Fruit fly (Drosophila melanogaster): ENCODE results near the gene CG5515.

CG5515 gene

dm6 chr3R:24141013-24141592, 47.6 kb downstream of the CG5515 start, which contains the start of gene Kal1 (continued):
- TF ChIP-seq acj6 (GFP tag; optimal IDR thresholded peaks at IDR 0.05) = peak; percentile 98
- TF ChIP-seq CG8632 (GFP tag; optimal IDR thresholded peaks at IDR 0.05) = peak; percentile 98
- peak; percentile 97 for TF ChIP-seq OdsH (GFP tag; optimal IDR thresholded peaks at IDR 0.05)
- TF ChIP-seq Ets21C (GFP tag; optimal IDR thresholded peaks at IDR 0.05) = peak; percentile 76
- peak; percentile 98 for TF ChIP-seq fd59A (GFP tag; optimal IDR thresholded peaks at IDR 0.05)
- peak; percentile 84 for TF ChIP-seq CG31627 (GFP tag; optimal IDR thresholded peaks at IDR 0.05)
- TF ChIP-seq CG11902 (GFP tag; optimal IDR thresholded peaks at IDR 0.05) = peak; percentile 92
- peak; percentile 93 for TF ChIP-seq topi (GFP tag; optimal IDR thresholded peaks at IDR 0.05)
- peak; percentile 97 for TF ChIP-seq Eip93F (GFP tag; optimal IDR thresholded peaks at IDR 0.05)
- TF ChIP-seq Hr38 (GFP tag; optimal IDR thresholded peaks at IDR 0.05) = no peak
- TF ChIP-seq Blimp-1 (GFP tag; optimal IDR thresholded peaks at IDR 0.05) = peak; percentile 94
- peak; percentile 99 for TF ChIP-seq Ets96B (tag; optimal IDR thresholded peaks at IDR 0.05)
- peak; percentile 92 for TF ChIP-seq Hr4 (GFP tag; optimal IDR thresholded peaks at IDR 0.05)
- TF ChIP-seq ss (GFP tag; optimal IDR thresholded peaks at IDR 0.05) = peak; percentile 99
- peak; percentile 96 for TF ChIP-seq CG11762 (GFP tag; optimal IDR thresholded peaks at IDR 0.05; ENCODE audit: insufficient read depth)
- TF ChIP-seq esn (GFP tag; optimal IDR thresholded peaks at IDR 0.05) = peak; percentile 98
- peak; percentile 93 for TF ChIP-seq Smox (GFP tag; optimal IDR thresholded peaks at IDR 0.05)
- TF ChIP-seq Eip75B (GFP tag; optimal IDR thresholded peaks at IDR 0.05) = peak; percentile 95
- peak; percentile 97 for TF ChIP-seq CG10669 (GFP tag; optimal IDR thresholded peaks at IDR 0.05)

- TF ChIP-seq svp (GFP tag) (peak; percentile 98), CG6854 (GFP tag; optimal IDR thresholded peaks at IDR 0.05) (no peak), CG4318 (GFP tag; optimal IDR thresholded peaks at IDR 0.05) (no peak)
Observed at dm6 chr3R:24139646-24140130, 49.0 kb downstream of the CG5515 start.

dm6 chr3R:24138478-24139455, 49.9 kb downstream of the CG5515 start:
- TF ChIP-seq CG11294 (GFP tag; IDR thresholded peaks at IDR 0.05) (no peak), svp (GFP tag) (peak; percentile 63), vri (GFP tag; optimal IDR thresholded peaks at IDR 0.05) (peak; percentile 28), fkh (GFP tag; optimal IDR thresholded peaks at IDR 0.05) (peak; percentile 55)
